Worm (Caenorhabditis elegans) whole organism, early embryonic: Measurements from ENCODE around the gene F59D6.1.

Experiments used
- B0310.2 ChIP-seq: sonication (generic microtip); optimal IDR thresholded peaks from 2 replicates; lab custom pipeline; 2016; ENCODE audit warnings: mild to moderate bottlenecking, missing genetic modification characterization, missing compliant biosample characterization
- F13C5.2 ChIP-seq: sonication (generic microtip); optimal IDR thresholded peaks from 2 replicates; lab custom pipeline; 2017; ENCODE audit warnings: mild to moderate bottlenecking, missing genetic modification characterization, inconsistent platforms, missing compliant biosample characterization
- aly-1 ChIP-seq: sonication (generic microtip); optimal IDR thresholded peaks from 2 replicates; lab custom pipeline; 2016; ENCODE audit warnings: missing genetic modification characterization, missing compliant biosample characterization
- ama-1 ChIP-seq: fragments of 150-350 bp; optimal IDR thresholded peaks from 2 replicates; lab custom pipeline; 2014
- ceh-13 ChIP-seq: fragments of 200-800 bp; sonication (Bioruptor generic); optimal IDR thresholded peaks from 2 replicates; lab custom pipeline; 2018; ENCODE audit warnings: mild to moderate bottlenecking, missing genetic modification characterization, missing compliant biosample characterization
- ceh-36 ChIP-seq: sonication (generic microtip); optimal IDR thresholded peaks from 2 replicates; lab custom pipeline; 2016; ENCODE audit warnings: missing genetic modification characterization, inconsistent platforms, missing compliant biosample characterization
- ets-7 ChIP-seq: sonication (generic microtip); optimal IDR thresholded peaks from 2 replicates; lab custom pipeline; 2016; ENCODE audit warnings: missing genotype, missing genetic modification characterization, missing compliant biosample characterization
- flt-1 ChIP-seq: fragments of 200-800 bp; sonication (Bioruptor generic); IDR thresholded peaks from 2 replicates; pipeline ENCODE4 v1.3.6; 2022; ENCODE audit warnings: missing genetic modification characterization, missing compliant biosample characterization
- hmbx-1 ChIP-seq: sonication (generic microtip); optimal IDR thresholded peaks from 2 replicates; lab custom pipeline; 2016; ENCODE audit warnings: mild to moderate bottlenecking, missing genetic modification characterization, missing compliant biosample characterization
- hmg-4 ChIP-seq: fragments of 200-800 bp; sonication (Bioruptor generic); optimal IDR thresholded peaks from 2 replicates; lab custom pipeline; 2018; ENCODE audit warnings: mild to moderate bottlenecking, missing genetic modification characterization, missing compliant biosample characterization
- hnd-1 ChIP-seq: sonication (generic microtip); optimal IDR thresholded peaks from 2 replicates; lab custom pipeline; 2016; ENCODE audit warnings: missing genetic modification characterization, missing compliant biosample characterization
- pes-1 ChIP-seq: fragments of 200-800 bp; sonication (Bioruptor generic); IDR thresholded peaks from 2 replicates; pipeline ENCODE4 v1.3.6; 2022; ENCODE audit warnings: missing genetic modification reagents, missing genetic modification characterization, missing compliant biosample characterization
- scrt-1 ChIP-seq: fragments of 200-800 bp; sonication (Bioruptor generic); IDR thresholded peaks from 2 replicates; pipeline ENCODE4 v1.3.6; 2022; ENCODE audit warnings: missing genetic modification characterization, missing compliant biosample characterization
- sea-1 ChIP-seq: fragments of 200-800 bp; sonication (Bioruptor generic); conservative IDR thresholded peaks from 2 replicates; pipeline ENCODE4 v1.3.6; 2022; ENCODE audit warnings: missing genetic modification characterization, missing compliant biosample characterization
- tbx-11 ChIP-seq: fragments of 200-800 bp; sonication (Bioruptor generic); IDR thresholded peaks from 2 replicates; pipeline ENCODE4 v1.3.6; 2022; ENCODE audit warnings: missing genetic modification characterization, missing compliant biosample characterization
- tbx-37 ChIP-seq: fragments of 200-800 bp; sonication (Bioruptor generic); conservative IDR thresholded peaks from 2 replicates; pipeline ENCODE4 v1.3.6; 2022; ENCODE audit warnings: missing genetic modification reagents, missing genetic modification characterization, missing compliant biosample characterization
- tra-4 ChIP-seq: sonication (generic microtip); optimal IDR thresholded peaks from 2 replicates; lab custom pipeline; 2017; ENCODE audit warnings: missing genetic modification characterization, missing compliant biosample characterization

Gene F59D6.1

ce11 chrV:3044837-3045236 is at the start of gene F59D6.1:
Gene F59D6.1 (plus strand): TSS chrV:3045137.
- TF ChIP-seq ama-1 (lab: Kevin White, UChicago), result no peak
- TF ChIP-seq flt-1, result no peak
- no peak for TF ChIP-seq ceh-13 (GFP tag; lab: Kevin White, UChicago)
- no peak for TF ChIP-seq tbx-37 (GFP tag; lab: Robert Waterston, UW)
- TF ChIP-seq ets-7 (tag; lab: Kevin White, UChicago), result no peak
- no peak for TF ChIP-seq F13C5.2 (tag; lab: Kevin White, UChicago)
- no peak for TF ChIP-seq pes-1 (GFP tag; lab: Robert Waterston, UW)
- TF ChIP-seq hmbx-1 (tag; lab: Kevin White, UChicago), result no peak
- no peak for TF ChIP-seq B0310.2 (tag; lab: Kevin White, UChicago)
- TF ChIP-seq hnd-1 (tag; lab: Kevin White, UChicago), result no peak
- no peak for TF ChIP-seq tbx-11 (GFP tag; lab: Robert Waterston, UW)
- TF ChIP-seq tra-4, result no peak
- no peak for TF ChIP-seq aly-1 (tag; lab: Kevin White, UChicago)
- TF ChIP-seq scrt-1, result no peak

ce11 chrV:2996105-2996504 is 48.8 kb upstream of the F59D6.1 start, which contains the start of gene srw-120:
Gene srw-120 (minus strand): TSS chrV:2996205.
- TF ChIP-seq tbx-11 (GFP tag; lab: Robert Waterston, UW), result no peak

DNA sequence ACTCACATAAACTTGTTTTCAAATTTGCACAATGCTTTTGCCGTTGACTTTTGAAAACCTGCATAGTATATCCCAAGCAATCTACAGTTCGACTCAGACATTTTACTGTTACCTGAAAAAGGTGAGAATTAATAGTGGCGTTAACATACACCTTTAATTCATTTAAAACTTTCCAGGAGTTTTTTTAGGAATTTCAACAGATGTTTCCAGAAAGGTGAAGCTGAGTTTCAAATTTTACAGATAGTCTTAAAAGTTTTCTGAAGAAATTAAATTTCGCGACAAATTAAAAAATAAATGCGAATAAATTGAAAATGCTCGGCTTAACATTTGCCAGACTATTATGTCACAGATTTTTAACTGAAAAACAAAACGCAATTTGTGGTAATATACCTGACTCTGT is 45.2 kb upstream of the F59D6.1 start, which contains the start of gene srw-119:
srw-119 (minus strand) TSS at position 101 of the 400 bp plus-strand sequence.
- TF ChIP-seq ceh-36 (tag; lab: Kevin White, UChicago), result no peak
- no peak for TF ChIP-seq tbx-37 (GFP tag; lab: Robert Waterston, UW)
- TF ChIP-seq sea-1 (GFP tag; lab: Robert Waterston, UW), result no peak
- no peak for TF ChIP-seq scrt-1
- TF ChIP-seq tbx-11 (GFP tag; lab: Robert Waterston, UW), result no peak
- TF ChIP-seq aly-1 (tag; lab: Kevin White, UChicago), result no peak
- no peak for TF ChIP-seq hnd-1 (tag; lab: Kevin White, UChicago)
- TF ChIP-seq B0310.2 (tag; lab: Kevin White, UChicago), result no peak
- no peak for TF ChIP-seq flt-1
- TF ChIP-seq pes-1 (GFP tag; lab: Robert Waterston, UW), result no peak
- no peak for TF ChIP-seq ama-1 (lab: Kevin White, UChicago)
- no peak for TF ChIP-seq ceh-13 (GFP tag; lab: Kevin White, UChicago)
- no peak for TF ChIP-seq F13C5.2 (tag; lab: Kevin White, UChicago)
- TF ChIP-seq tra-4, result no peak
- no peak for TF ChIP-seq ets-7 (tag; lab: Kevin White, UChicago)
- TF ChIP-seq hmg-4 (GFP tag; lab: Kevin White, UChicago), result no peak
- TF ChIP-seq hmbx-1 (tag; lab: Kevin White, UChicago), result no peak

ce11 chrV:3005964-3006363 is 39.0 kb upstream of the F59D6.1 start, which contains the start of gene srw-112:
Gene srw-112 (minus strand): TSS chrV:3006064.
- TF ChIP-seq pes-1 (GFP tag; lab: Robert Waterston, UW) (no peak), ets-7 (tag; lab: Kevin White, UChicago) (no peak), ama-1 (lab: Kevin White, UChicago) (no peak), sea-1 (GFP tag; lab: Robert Waterston, UW) (no peak), hnd-1 (tag; lab: Kevin White, UChicago) (no peak), scrt-1 (no peak), F13C5.2 (tag; lab: Kevin White, UChicago) (no peak), B0310.2 (tag; lab: Kevin White, UChicago) (no peak)

DNA sequence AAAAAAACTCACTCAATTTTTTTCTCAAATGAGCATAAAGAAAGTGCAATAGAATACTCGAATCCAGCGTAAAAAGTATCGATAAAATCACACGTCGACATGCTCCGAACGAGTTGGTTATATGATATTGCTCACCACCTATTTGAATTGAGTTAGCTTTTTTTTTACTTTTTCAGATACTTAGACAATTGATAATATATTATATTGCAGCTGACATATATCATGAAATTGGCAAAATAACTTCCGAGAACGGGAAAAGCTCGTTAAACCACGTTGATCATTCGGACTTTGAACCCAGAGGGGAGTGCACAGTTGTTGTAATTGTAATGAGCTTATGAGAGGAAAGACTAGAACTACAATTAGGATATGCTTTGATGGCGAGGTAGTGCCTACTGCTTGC is 34.5 kb upstream of the F59D6.1 start, which contains the start of gene srw-136:
srw-136 (minus strand) TSS at position 101 of the 400 bp plus-strand sequence.
- no peak for TF ChIP-seq scrt-1
- TF ChIP-seq ceh-13 (GFP tag; lab: Kevin White, UChicago), result no peak
- no peak for TF ChIP-seq aly-1 (tag; lab: Kevin White, UChicago)
- no peak for TF ChIP-seq tra-4
- no peak for TF ChIP-seq sea-1 (GFP tag; lab: Robert Waterston, UW)

DNA sequence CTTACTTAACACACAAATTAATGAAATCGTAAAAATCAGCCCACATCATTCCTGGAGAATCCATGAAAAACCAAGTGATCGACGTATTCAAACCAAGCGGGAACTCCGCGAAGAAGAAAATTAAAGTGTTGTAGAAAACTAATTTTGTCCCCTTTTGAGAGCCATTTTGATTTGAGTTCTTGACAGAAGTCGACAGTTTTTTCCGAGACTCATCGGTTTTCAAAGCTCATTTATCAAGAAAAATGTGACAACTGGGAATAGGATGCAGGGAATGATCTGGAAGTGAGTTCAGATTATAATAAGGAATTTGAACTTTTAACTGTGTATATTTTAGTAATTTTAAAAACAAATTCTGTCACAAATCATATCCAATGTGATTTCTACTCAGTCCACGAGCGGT is 33.5 kb upstream of the F59D6.1 start, which contains the start of gene srw-135:
srw-135 (minus strand) TSS at position 101 of the 400 bp plus-strand sequence.
- TF ChIP-seq flt-1 (no peak), hnd-1 (tag; lab: Kevin White, UChicago) (no peak), aly-1 (tag; lab: Kevin White, UChicago) (no peak), hmg-4 (GFP tag; lab: Kevin White, UChicago) (no peak), F13C5.2 (tag; lab: Kevin White, UChicago) (no peak), tbx-37 (GFP tag; lab: Robert Waterston, UW) (no peak)

DNA sequence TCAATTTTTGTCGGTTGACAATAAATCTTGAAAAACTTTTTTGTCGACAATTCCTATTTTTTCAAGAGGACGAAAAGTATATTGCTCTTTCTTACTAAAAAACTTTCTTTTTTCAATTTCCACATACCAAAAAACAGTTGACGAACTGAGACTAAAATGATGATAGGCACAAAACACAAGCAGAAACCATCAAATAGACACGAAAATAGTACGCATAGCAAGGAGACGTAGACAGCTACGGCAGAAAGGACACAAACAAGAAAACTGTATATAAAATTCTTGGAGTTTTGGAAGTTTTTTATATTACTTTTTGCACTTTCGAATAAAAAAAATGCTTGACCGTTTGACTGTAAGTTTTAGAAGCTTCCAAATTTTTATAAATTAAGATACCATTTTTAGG is 30.8 kb upstream of the F59D6.1 start, which contains the start of gene K12D9.1:
K12D9.1 (plus strand) TSS at position 301 of the 400 bp plus-strand sequence.
- TF ChIP-seq ceh-36 (tag; lab: Kevin White, UChicago) (no peak), pes-1 (GFP tag; lab: Robert Waterston, UW) (no peak), tbx-37 (GFP tag; lab: Robert Waterston, UW) (no peak), B0310.2 (tag; lab: Kevin White, UChicago) (no peak), hmbx-1 (tag; lab: Kevin White, UChicago) (no peak), flt-1 (no peak), sea-1 (GFP tag; lab: Robert Waterston, UW) (no peak), ets-7 (tag; lab: Kevin White, UChicago) (no peak), tra-4 (no peak), tbx-11 (GFP tag; lab: Robert Waterston, UW) (no peak), F13C5.2 (tag; lab: Kevin White, UChicago) (no peak), ama-1 (lab: Kevin White, UChicago) (no peak), ceh-13 (GFP tag; lab: Kevin White, UChicago) (no peak), hnd-1 (tag; lab: Kevin White, UChicago) (no peak), scrt-1 (no peak), hmg-4 (GFP tag; lab: Kevin White, UChicago) (no peak), aly-1 (tag; lab: Kevin White, UChicago) (no peak)
